Worm (Caenorhabditis elegans) whole organism, young adult: ENCODE data around the gene math-45.
"Not testable (repeated sequence)": the region's sequence is repeated elsewhere in the genome, so short reads cannot be mapped to it uniquely, and the experiment has no call there.

Source experiments
- B0019.2 ChIP-seq: fragments of 200-800 bp; sonication (Bioruptor generic); conservative IDR thresholded peaks from 2 replicates; pipeline ENCODE4 v1.3.6; 2022; ENCODE audit warnings: missing genetic modification reagents, missing genetic modification characterization, missing compliant biosample characterization
- B0336.3 ChIP-seq: fragments of 200-800 bp; sonication (Bioruptor generic); IDR thresholded peaks from 2 replicates; pipeline ENCODE4 v1.3.6; 2022; ENCODE audit warnings: missing genetic modification characterization, missing compliant biosample characterization
- F10E7.11 ChIP-seq: sonication (generic microtip); optimal IDR thresholded peaks from 2 replicates; lab custom pipeline; 2017; ENCODE audit warnings: mild to moderate bottlenecking, missing genetic modification characterization, moderate library complexity, missing compliant biosample characterization
- F23B12.7 ChIP-seq: sonication (generic microtip); optimal IDR thresholded peaks from 2 replicates; lab custom pipeline; 2017; ENCODE audit warnings: missing genetic modification characterization, mild to moderate bottlenecking, missing compliant biosample characterization, antibody characterized with exemption, moderate library complexity; ENCODE audit not compliant: insufficient read depth
- F37B4.10 ChIP-seq: fragments of 200-800 bp; sonication (Bioruptor generic); IDR thresholded peaks from 2 replicates; pipeline ENCODE4 v1.3.6; 2022; ENCODE audit warnings: missing genetic modification characterization, missing compliant biosample characterization
- F52B5.7 ChIP-seq: sonication (generic microtip); optimal IDR thresholded peaks from 2 replicates; lab custom pipeline; 2016; ENCODE audit warnings: mild to moderate bottlenecking, missing genetic modification characterization, missing compliant biosample characterization
- F57A8.1 ChIP-seq: fragments of 200-800 bp; sonication (Bioruptor generic); optimal IDR thresholded peaks from 2 replicates; lab custom pipeline; 2018; ENCODE audit warnings: mild to moderate bottlenecking, missing genetic modification characterization, moderate library complexity, missing compliant biosample characterization
- K11D2.4 ChIP-seq: fragments of 200-800 bp; sonication (Bioruptor generic); IDR thresholded peaks from 2 replicates; pipeline ENCODE4 v1.3.6; 2022; ENCODE audit warnings: missing genetic modification reagents, missing genetic modification characterization, missing compliant biosample characterization
- Y53G8AR.9 ChIP-seq: fragments of 200-800 bp; sonication (Bioruptor generic); conservative IDR thresholded peaks from 2 replicates; pipeline ENCODE4 v1.3.6; 2022; ENCODE audit warnings: missing genetic modification reagents, missing genetic modification characterization, missing compliant biosample characterization
- attf-5 ChIP-seq: fragments of 200-800 bp; sonication (Bioruptor generic); optimal IDR thresholded peaks from 2 replicates; lab custom pipeline; 2018; ENCODE audit warnings: mild to moderate bottlenecking, missing genetic modification characterization, missing compliant biosample characterization
- bed-2 ChIP-seq: fragments of 200-800 bp; sonication (Bioruptor generic); IDR thresholded peaks from 2 replicates; pipeline ENCODE4 v1.3.6; 2022; ENCODE audit warnings: missing genetic modification reagents, missing genetic modification characterization, missing compliant biosample characterization
- cebp-1 ChIP-seq, 2 experiments: fragments of 200-800 bp in 1 of 2; sonication (Bioruptor generic) in 1 of 2; sonication (generic microtip) in 1 of 2; IDR thresholded peaks in 1 of 2; optimal IDR thresholded peaks in 1 of 2; 2 replicates each; pipeline versions ENCODE4 v1.3.6 to Lab custom; 2017 to 2022; ENCODE audit warnings: missing compliant biosample characterization in 2 of 2, missing genetic modification characterization in 2 of 2, mild to moderate bottlenecking in 1 of 2, missing genetic modification reagents in 1 of 2, moderate library complexity in 1 of 2
- cebp-2 ChIP-seq: fragments of 200-800 bp; sonication (Bioruptor generic); IDR thresholded peaks from 2 replicates; pipeline ENCODE4 v1.3.6; 2022; ENCODE audit warnings: missing genetic modification characterization, missing compliant biosample characterization
- ceh-100 ChIP-seq: fragments of 200-800 bp; sonication (Bioruptor generic); IDR thresholded peaks from 2 replicates; pipeline ENCODE4 v1.3.6; 2022; ENCODE audit warnings: missing genetic modification reagents, missing genetic modification characterization, missing compliant biosample characterization
- ceh-27 ChIP-seq: fragments of 200-800 bp; sonication (Bioruptor generic); optimal IDR thresholded peaks from 2 replicates; lab custom pipeline; 2018; ENCODE audit warnings: mild to moderate bottlenecking, missing genetic modification characterization, moderate library complexity, missing compliant biosample characterization
- ceh-79 ChIP-seq: sonication (generic microtip); optimal IDR thresholded peaks from 2 replicates; lab custom pipeline; 2017; ENCODE audit warnings: mild to moderate bottlenecking, missing genetic modification characterization, missing compliant biosample characterization
- ceh-91 ChIP-seq: fragments of 200-800 bp; sonication (Bioruptor generic); IDR thresholded peaks from 2 replicates; pipeline ENCODE4 v1.3.6; 2022; ENCODE audit warnings: missing genetic modification reagents, missing genetic modification characterization, missing compliant biosample characterization
- dpff-1 ChIP-seq: sonication (generic microtip); optimal IDR thresholded peaks from 2 replicates; lab custom pipeline; 2017; ENCODE audit warnings: mild to moderate bottlenecking, missing genetic modification characterization, missing compliant biosample characterization
- egl-18 ChIP-seq: fragments of 200-800 bp; sonication (Bioruptor generic); IDR thresholded peaks from 2 replicates; pipeline ENCODE4 v1.3.6; 2022; ENCODE audit warnings: missing genetic modification reagents, missing genetic modification characterization, missing compliant biosample characterization
- egrh-3 ChIP-seq: fragments of 200-800 bp; sonication (Bioruptor generic); IDR thresholded peaks from 2 replicates; pipeline ENCODE4 v1.3.6; 2022; ENCODE audit warnings: missing genetic modification reagents, missing genetic modification characterization, missing compliant biosample characterization
- hsf-1 ChIP-seq: fragments of 200-800 bp; sonication (Bioruptor generic); IDR thresholded peaks from 2 replicates; pipeline ENCODE4 v1.3.6; 2022; ENCODE audit warnings: missing genetic modification reagents, missing genetic modification characterization, missing compliant biosample characterization
- let-607 ChIP-seq, 2 experiments: fragments of 200-800 bp in 1 of 2; sonication (Bioruptor generic) in 1 of 2; sonication (generic microtip) in 1 of 2; optimal IDR thresholded peaks; 2 replicates each; lab custom pipeline; 2016 to 2018; ENCODE audit warnings: mild to moderate bottlenecking in 2 of 2, missing compliant biosample characterization in 2 of 2, missing genetic modification characterization in 2 of 2, moderate library complexity in 2 of 2, missing genotype in 1 of 2
- lin-26 ChIP-seq: fragments of 200-800 bp; sonication (Bioruptor generic); IDR thresholded peaks from 2 replicates; pipeline ENCODE4 v1.3.6; 2022; ENCODE audit warnings: missing genetic modification reagents, missing genetic modification characterization, missing compliant biosample characterization
- lin-35 ChIP-seq, 3 experiments: fragments of 150-350 bp in 2 of 3; sonication (generic microtip) in 1 of 3; optimal IDR thresholded peaks; 2 replicates each; lab custom pipeline; 2014 to 2018; ENCODE audit warnings: missing biosample characterization in 3 of 3, missing genetic modification characterization in 3 of 3, missing genetic modification reagents in 3 of 3
- lsy-27 ChIP-seq: sonication (generic microtip); optimal IDR thresholded peaks from 2 replicates; lab custom pipeline; 2017; ENCODE audit warnings: missing genetic modification characterization, mild to moderate bottlenecking, missing compliant biosample characterization, antibody characterized with exemption, missing genotype, borderline replicate concordance; ENCODE audit not compliant: insufficient read depth
- madf-3 ChIP-seq: fragments of 200-800 bp; sonication (Bioruptor generic); IDR thresholded peaks from 2 replicates; pipeline ENCODE4 v1.3.6; 2022; ENCODE audit warnings: missing genetic modification reagents, missing genetic modification characterization, missing compliant biosample characterization
- mes-4 ChIP-seq: sonication (generic microtip); optimal IDR thresholded peaks from 2 replicates; lab custom pipeline; 2016; ENCODE audit warnings: missing genotype, missing genetic modification characterization, missing compliant biosample characterization
- nfyb-1 ChIP-seq: fragments of 200-800 bp; sonication (Bioruptor generic); IDR thresholded peaks from 2 replicates; pipeline ENCODE4 v1.3.6; 2022; ENCODE audit warnings: missing genetic modification reagents, missing genetic modification characterization, missing compliant biosample characterization
- nhr-27 ChIP-seq: fragments of 200-800 bp; sonication (Bioruptor generic); optimal IDR thresholded peaks from 2 replicates; lab custom pipeline; 2018; ENCODE audit warnings: mild to moderate bottlenecking, missing genetic modification characterization, moderate library complexity, missing compliant biosample characterization
- nhr-90 ChIP-seq: sonication (generic microtip); optimal IDR thresholded peaks from 2 replicates; lab custom pipeline; 2016; ENCODE audit warnings: missing genotype, mild to moderate bottlenecking, missing genetic modification characterization, missing compliant biosample characterization
- pbrm-1 ChIP-seq: fragments of 200-800 bp; sonication (Bioruptor generic); IDR thresholded peaks from 2 replicates; pipeline ENCODE4 v1.3.6; 2022; ENCODE audit warnings: missing genetic modification reagents, missing genetic modification characterization, missing compliant biosample characterization
- repo-1 ChIP-seq: sonication (generic microtip); optimal IDR thresholded peaks from 2 replicates; lab custom pipeline; 2017; ENCODE audit warnings: mild to moderate bottlenecking, missing genetic modification characterization, missing compliant biosample characterization
- rpc-1 ChIP-seq, 2 experiments: fragments of 150-350 bp in 1 of 2; sonication (generic microtip) in 1 of 2; optimal IDR thresholded peaks; 2 replicates each; lab custom pipeline; 2014 to 2018; ENCODE audit warnings: missing biosample characterization in 1 of 2, missing genetic modification characterization in 1 of 2, missing genetic modification reagents in 1 of 2, missing genotype in 1 of 2
- sdz-38 ChIP-seq: sonication (generic microtip); optimal IDR thresholded peaks from 2 replicates; lab custom pipeline; 2016; ENCODE audit warnings: missing genotype, missing genetic modification characterization, missing compliant biosample characterization
- sea-2 ChIP-seq: fragments of 200-800 bp; sonication (Bioruptor generic); IDR thresholded peaks from 2 replicates; pipeline ENCODE4 v1.3.6; 2022; ENCODE audit warnings: missing genetic modification characterization, missing compliant biosample characterization
- tbp1 ChIP-seq: fragments of 200-800 bp; sonication (Bioruptor generic); optimal IDR thresholded peaks from 2 replicates; lab custom pipeline; 2018; ENCODE audit warnings: mild to moderate bottlenecking, missing genetic modification characterization, missing compliant biosample characterization
- tlf-1 ChIP-seq: fragments of 200-800 bp; sonication (Bioruptor generic); optimal IDR thresholded peaks from 2 replicates; lab custom pipeline; 2018; ENCODE audit warnings: mild to moderate bottlenecking, missing genetic modification characterization, missing compliant biosample characterization
- xnd-1 ChIP-seq: sonication (generic microtip); optimal IDR thresholded peaks from 2 replicates; lab custom pipeline; 2016; ENCODE audit warnings: missing genotype, missing genetic modification reagents, missing genetic modification characterization, missing compliant biosample characterization
- ztf-3 ChIP-seq: fragments of 200-800 bp; sonication (Bioruptor generic); optimal IDR thresholded peaks from 2 replicates; lab custom pipeline; 2018; ENCODE audit warnings: mild to moderate bottlenecking, missing genetic modification characterization, missing compliant biosample characterization

Gene math-45

ce11 chrII:1545625-1546024 lies 28.4 kb upstream of the math-45 start, which contains the start of gene K05F6.12:
TSS of gene K05F6.12 (plus strand) at chrII:1545925.
- TF ChIP-seq cebp-2 (GFP tag; lab: Robert Waterston, UW) (no peak), egl-18 (GFP tag; lab: Robert Waterston, UW) (no peak), bed-2 (GFP tag; lab: Robert Waterston, UW) (no peak), cebp-1 (GFP tag; IDR thresholded peaks at IDR 0.05; lab: Robert Waterston, UW) (no peak), cebp-1 (tag; optimal IDR thresholded peaks at IDR 0.05; lab: Kevin White, UChicago) (no peak), nhr-27 (tag; lab: Kevin White, UChicago) (no peak), tlf-1 (GFP tag; lab: Kevin White, UChicago) (no peak), xnd-1 (tag; lab: Kevin White, UChicago) (no peak), lsy-27 (no peak), dpff-1 (no peak), let-607 (tag; optimal IDR thresholded peaks at IDR 0.05; lab: Kevin White, UChicago) (no peak), pbrm-1 (GFP tag; lab: Robert Waterston, UW) (no peak), lin-35 (GFP tag; optimal IDR thresholded peaks at IDR 0.05; lab: Kevin White, UChicago) (no peak), ceh-79 (tag; lab: Kevin White, UChicago) (no peak)
- TF ChIP-seq, all 124 proteins: peak for 0

ce11 chrII:1543182-1543581 lies 25.9 kb upstream of the math-45 start, which contains the start of gene K05F6.4:
TSS of gene K05F6.4 (plus strand) at chrII:1543482.
- not testable (repeated sequence) for TF ChIP-seq Y53G8AR.9 (GFP tag; lab: Robert Waterston, UW); lsy-27; F23B12.7 (tag; lab: Kevin White, UChicago)
- TF ChIP-seq, all 124 proteins: peak for 0; not testable (repeated sequence) for 124

- not testable (repeated sequence) for TF ChIP-seq F52B5.7 (tag; lab: Kevin White, UChicago); F57A8.1; B0019.2
Observed at ce11 chrII:1540628-1541027, 23.4 kb upstream of the math-45 start, which contains the start of gene poml-4. TSS of gene poml-4 (plus strand) at chrII:1540928.

- TF ChIP-seq lsy-27 (no peak), repo-1 (no peak), ceh-91 (GFP tag; lab: Robert Waterston, UW) (no peak), nhr-90 (tag; lab: Kevin White, UChicago) (no peak), sea-2 (GFP tag; lab: Robert Waterston, UW) (no peak), ceh-27 (GFP tag; lab: Kevin White, UChicago) (no peak)
Observed at ce11 chrII:1538589-1538988, 21.3 kb upstream of the math-45 start, which contains the start of gene fbxb-44. TSS of gene fbxb-44 (plus strand) at chrII:1538889.

ce11 chrII:1537321-1537720 lies 20.1 kb upstream of the math-45 start, which contains the start of gene fbxb-42:
TSS of gene fbxb-42 (plus strand) at chrII:1537621.
- no peak for TF ChIP-seq attf-5 (GFP tag; lab: Kevin White, UChicago)
- TF ChIP-seq madf-3, result no peak

- TF ChIP-seq lsy-27 (no peak), K11D2.4 (no peak), tbp1 (no peak), nfyb-1 (GFP tag; lab: Robert Waterston, UW) (no peak), lin-26 (GFP tag; lab: Robert Waterston, UW) (no peak), ztf-3 (GFP tag; lab: Kevin White, UChicago) (no peak), egrh-3 (GFP tag; lab: Robert Waterston, UW) (no peak), B0336.3 (GFP tag; lab: Robert Waterston, UW) (no peak), hsf-1 (GFP tag; lab: Robert Waterston, UW) (no peak), F10E7.11 (tag; lab: Kevin White, UChicago) (no peak), mes-4 (tag; lab: Kevin White, UChicago) (no peak), Y53G8AR.9 (GFP tag; lab: Robert Waterston, UW) (no peak), sdz-38 (tag; lab: Kevin White, UChicago) (no peak), F37B4.10 (GFP tag; lab: Robert Waterston, UW) (no peak), ceh-100 (GFP tag; lab: Robert Waterston, UW) (no peak), rpc-1 (optimal IDR thresholded peaks at IDR 0.05; lab: Kevin White, UChicago) (no peak), rpc-1 (tag; optimal IDR thresholded peaks at IDR 0.05; lab: Kevin White, UChicago) (no peak)
Observed at ce11 chrII:1535931-1536330, 18.7 kb upstream of the math-45 start, which contains the start of gene fbxb-43. TSS of gene fbxb-43 (plus strand) at chrII:1536231.
